Worm (Caenorhabditis elegans) whole organism, young adult: ENCODE data around the gene Y7A5A.7.

Experiments used
- F39B2.1 ChIP-seq: fragments of 200-800 bp; sonication (Bioruptor generic); IDR thresholded peaks from 2 replicates; pipeline ENCODE4 v1.3.6; 2022; ENCODE audit warnings: missing genetic modification reagents, missing genetic modification characterization, missing compliant biosample characterization
- ama-1 ChIP-seq, 3 experiments: fragments of 150-350 bp in 1 of 3; sonication (generic microtip) in 2 of 3; optimal IDR thresholded peaks; 2 replicates each; lab custom pipeline; 2014 to 2018; ENCODE audit warnings: missing biosample characterization in 2 of 3, missing genetic modification characterization in 2 of 3, missing genetic modification reagents in 2 of 3
- ceh-40 ChIP-seq: fragments of 200-800 bp; sonication (Bioruptor generic); IDR thresholded peaks from 2 replicates; pipeline ENCODE4 v1.3.6; 2022; ENCODE audit warnings: missing genetic modification characterization, missing compliant biosample characterization
- pha-4 ChIP-seq: fragments of 150-350 bp; sonication (generic microtip); optimal IDR thresholded peaks from 2 replicates; lab custom pipeline; 2014; ENCODE audit warnings: missing biosample characterization, missing genetic modification reagents, missing genetic modification characterization
- xnd-1 ChIP-seq: sonication (generic microtip); optimal IDR thresholded peaks from 2 replicates; lab custom pipeline; 2016; ENCODE audit warnings: missing genotype, missing genetic modification reagents, missing genetic modification characterization, missing compliant biosample characterization

DNA sequence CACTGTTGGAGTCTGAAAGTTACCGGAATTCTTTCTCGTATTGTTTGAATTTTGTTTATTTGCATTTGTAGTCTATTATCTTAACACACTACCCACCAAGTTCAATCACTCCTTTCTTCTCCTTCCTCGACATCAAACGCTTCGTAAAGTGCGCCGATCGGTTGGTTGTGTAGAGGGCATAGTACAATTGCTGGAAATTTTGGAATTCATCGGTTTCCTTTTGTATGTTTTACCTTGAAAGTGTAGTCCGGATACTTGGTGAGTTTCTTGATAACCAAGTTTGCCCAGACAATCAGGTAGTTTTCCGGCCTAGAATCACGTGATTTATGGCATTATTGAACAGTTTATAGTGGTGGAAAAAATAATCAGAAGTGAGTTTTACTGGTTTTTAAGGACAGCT is 42.6 kb upstream of the Y7A5A.7 start:
- TF ChIP-seq xnd-1 (tag; lab: Kevin White, UChicago) (no peak), ama-1 (optimal IDR thresholded peaks at IDR 0.05; lab: Kevin White, UChicago) (no peak), ama-1 (GFP tag; optimal IDR thresholded peaks at IDR 0.05; lab: Kevin White, UChicago) (no peak), F39B2.1 (GFP tag; lab: Robert Waterston, UW) (no peak), pha-4 (tag; lab: Kevin White, UChicago) (no peak), ceh-40 (GFP tag; lab: Robert Waterston, UW) (no peak)
